Fruit fly (Drosophila melanogaster) whole organism, embryonic: Measurements from ENCODE around the gene CG34039.

ENCODE experiments used
- Aef1 ChIP-seq: fragments of 200-800 bp; sonication (Bioruptor generic); IDR thresholded peaks from 3 replicates; pipeline ENCODE4 v1.3.6; 2022; ENCODE audit warnings: missing biosample characterization, missing genetic modification characterization
- CG12071 ChIP-seq: fragments of 200-800 bp; sonication (Bioruptor generic); optimal IDR thresholded peaks from 3 replicates; lab custom pipeline; 2018; ENCODE audit warnings: missing biosample characterization, mild to moderate bottlenecking, missing genetic modification characterization
- CG12942 ChIP-seq: fragments of 200-800 bp; sonication (Bioruptor generic); optimal IDR thresholded peaks from 3 replicates; lab custom pipeline; 2016; ENCODE audit warnings: missing biosample characterization, missing genetic modification characterization
- CG13123 ChIP-seq: fragments of 200-800 bp; sonication (Bioruptor generic); optimal IDR thresholded peaks from 2 replicates; lab custom pipeline; 2016; ENCODE audit warnings: missing biosample characterization, missing genetic modification characterization
- CG13296 ChIP-seq: fragments of 200-800 bp; sonication (Bioruptor generic); optimal IDR thresholded peaks from 3 replicates; lab custom pipeline; 2018; ENCODE audit warnings: missing biosample characterization, mild to moderate bottlenecking, missing genetic modification characterization
- CG14014 ChIP-seq: fragments of 200-800 bp; sonication (Bioruptor generic); IDR thresholded peaks from 2 replicates; pipeline ENCODE4 v1.3.6; 2022; ENCODE audit warnings: missing biosample characterization, missing genetic modification characterization
- CG17568 ChIP-seq: fragments of 200-800 bp; sonication (Bioruptor generic); optimal IDR thresholded peaks from 2 replicates; lab custom pipeline; 2018; ENCODE audit warnings: missing biosample characterization, mild to moderate bottlenecking, missing genetic modification characterization, moderate library complexity
- CG18619 ChIP-seq: fragments of 200-800 bp; sonication (Bioruptor generic); optimal IDR thresholded peaks from 3 replicates; lab custom pipeline; 2017; ENCODE audit warnings: missing biosample characterization, mild to moderate bottlenecking, missing genetic modification characterization
- CG2875 ChIP-seq: fragments of 200-800 bp; sonication (Bioruptor generic); optimal IDR thresholded peaks from 2 replicates; lab custom pipeline; 2017; ENCODE audit warnings: missing biosample characterization, mild to moderate bottlenecking, missing genetic modification characterization, missing genetic modification reagents
- CG31365 ChIP-seq: fragments of 200-800 bp; sonication (Bioruptor generic); optimal IDR thresholded peaks from 2 replicates; lab custom pipeline; 2018; ENCODE audit warnings: missing biosample characterization, mild to moderate bottlenecking, missing genetic modification characterization
- CG32532 ChIP-seq: fragments of 200-800 bp; sonication (Bioruptor generic); IDR thresholded peaks from 2 replicates; pipeline ENCODE4 v1.3.6; 2022; ENCODE audit warnings: missing biosample characterization, missing genetic modification characterization
- CG34224 ChIP-seq: fragments of 200-800 bp; sonication (Bioruptor generic); IDR thresholded peaks from 3 replicates; pipeline ENCODE4 v1.3.6; 2022; ENCODE audit warnings: missing biosample characterization, missing genetic modification characterization; ENCODE audit not compliant: partially characterized antibody
- CG34376 ChIP-seq: fragments of 200-800 bp; sonication (Bioruptor generic); optimal IDR thresholded peaks from 2 replicates; lab custom pipeline; 2018; ENCODE audit warnings: missing biosample characterization, mild to moderate bottlenecking, missing genetic modification characterization
- CG4282 ChIP-seq: fragments of 200-800 bp; sonication (Bioruptor generic); optimal IDR thresholded peaks from 2 replicates; lab custom pipeline; 2016; ENCODE audit warnings: missing biosample characterization, missing genetic modification characterization
- CG4854 ChIP-seq: fragments of 200-800 bp; sonication (Bioruptor generic); optimal IDR thresholded peaks from 2 replicates; lab custom pipeline; 2016; ENCODE audit warnings: missing biosample characterization, missing genetic modification characterization, inconsistent platforms
- CG5180 ChIP-seq: fragments of 200-800 bp; sonication (Bioruptor generic); optimal IDR thresholded peaks from 3 replicates; lab custom pipeline; 2017; ENCODE audit warnings: missing biosample characterization, missing genetic modification characterization, mild to moderate bottlenecking, moderate library complexity, missing genetic modification reagents
- CG6765 ChIP-seq: fragments of 200-800 bp; sonication (Bioruptor generic); optimal IDR thresholded peaks from 3 replicates; lab custom pipeline; 2017; ENCODE audit warnings: missing biosample characterization, mild to moderate bottlenecking, missing genetic modification characterization
- CkIIα-i1 ChIP-seq: fragments of 200-800 bp; sonication (Bioruptor generic); IDR thresholded peaks from 2 replicates; pipeline ENCODE4 v1.3.6; 2022; ENCODE audit warnings: missing biosample characterization, missing genetic modification characterization
- Dref ChIP-seq: fragments of 200-800 bp; sonication (Bioruptor generic); IDR thresholded peaks from 2 replicates; pipeline ENCODE4 v1.3.6; 2022; ENCODE audit warnings: missing biosample characterization, missing genetic modification characterization
- Fer2 ChIP-seq: fragments of 200-800 bp; sonication (Bioruptor generic); optimal IDR thresholded peaks from 2 replicates; lab custom pipeline; 2018; ENCODE audit warnings: missing biosample characterization, mild to moderate bottlenecking, missing genetic modification characterization, moderate library complexity
- Meics ChIP-seq: fragments of 200-800 bp; sonication (Bioruptor generic); optimal IDR thresholded peaks from 2 replicates; lab custom pipeline; 2017; ENCODE audit warnings: missing biosample characterization, mild to moderate bottlenecking, missing genetic modification characterization
- Nf-YA ChIP-seq: fragments of 200-800 bp; sonication (Bioruptor generic); IDR thresholded peaks from 2 replicates; pipeline ENCODE4 v1.3.6; 2022; ENCODE audit warnings: missing biosample characterization, missing genetic modification characterization
- Six4 ChIP-seq: fragments of 200-800 bp; sonication (Bioruptor generic); optimal IDR thresholded peaks from 2 replicates; lab custom pipeline; 2016; ENCODE audit warnings: missing biosample characterization, missing genetic modification characterization
- Sox102F ChIP-seq: fragments of 200-800 bp; sonication (Bioruptor generic); optimal IDR thresholded peaks from 2 replicates; lab custom pipeline; 2018; ENCODE audit warnings: missing biosample characterization, mild to moderate bottlenecking, missing genetic modification characterization, moderate library complexity
- Taf1 ChIP-seq: fragments of 200-800 bp; sonication (Bioruptor generic); IDR thresholded peaks from 2 replicates; pipeline ENCODE4 v1.3.6; 2022; ENCODE audit warnings: missing biosample characterization, missing genetic modification characterization
- Trl ChIP-seq, 3 experiments: fragments of >200 bp in 2 of 3; fragments of 200-800 bp in 1 of 3; sonication (Bioruptor generic) in 1 of 3; optimal IDR thresholded peaks; 2 replicates in 1 of 3; 3 replicates in 2 of 3; lab custom pipeline; 2016 to 2017; ENCODE audit warnings: missing biosample characterization in 1 of 3, missing genetic modification characterization in 1 of 3
- al ChIP-seq: fragments of 200-800 bp; sonication (Bioruptor generic); IDR thresholded peaks from 2 replicates; pipeline ENCODE4 v1.3.6; 2022; ENCODE audit warnings: missing biosample characterization, missing genetic modification characterization
- bbx ChIP-seq: fragments of 200-800 bp; sonication (Bioruptor generic); IDR thresholded peaks from 2 replicates; pipeline ENCODE4 v1.3.6; 2022; ENCODE audit warnings: missing biosample characterization, missing genetic modification characterization; ENCODE audit not compliant: partially characterized antibody
- cato ChIP-seq: fragments of 200-800 bp; sonication (Bioruptor generic); optimal IDR thresholded peaks from 2 replicates; lab custom pipeline; 2016; ENCODE audit warnings: missing biosample characterization, missing genetic modification characterization, borderline replicate concordance
- chm ChIP-seq: fragments of 200-800 bp; sonication (Bioruptor generic); IDR thresholded peaks from 2 replicates; pipeline ENCODE4 v1.3.6; 2022; ENCODE audit warnings: missing biosample characterization, missing genetic modification characterization
- croc ChIP-seq: fragments of 200-800 bp; sonication (Bioruptor generic); conservative IDR thresholded peaks from 3 replicates; pipeline ENCODE4 v1.3.6; 2022; ENCODE audit warnings: missing biosample characterization, missing genetic modification characterization
- da ChIP-seq: fragments of 200-800 bp; sonication (Bioruptor generic); optimal IDR thresholded peaks from 2 replicates; lab custom pipeline; 2016; ENCODE audit warnings: missing biosample characterization, missing genetic modification characterization
- dpn ChIP-seq, 2 experiments: fragments of 200-800 bp; sonication (Bioruptor generic); optimal IDR thresholded peaks; 3 replicates each; lab custom pipeline; 2016; ENCODE audit warnings: missing biosample characterization in 2 of 2, missing genetic modification characterization in 2 of 2
- fd102C ChIP-seq: fragments of 200-800 bp; sonication (Bioruptor generic); optimal IDR thresholded peaks from 2 replicates; lab custom pipeline; 2018; ENCODE audit warnings: missing biosample characterization, mild to moderate bottlenecking, missing genetic modification characterization, moderate library complexity
- fd3F ChIP-seq: fragments of 200-800 bp; sonication (Bioruptor generic); optimal IDR thresholded peaks from 2 replicates; lab custom pipeline; 2018; ENCODE audit warnings: missing biosample characterization, mild to moderate bottlenecking, missing genetic modification characterization, moderate library complexity
- fd64A ChIP-seq: fragments of 200-800 bp; sonication (Bioruptor generic); optimal IDR thresholded peaks from 3 replicates; lab custom pipeline; 2018; ENCODE audit warnings: missing biosample characterization, mild to moderate bottlenecking, missing genetic modification characterization
- kay ChIP-seq: fragments of 200-800 bp; sonication (Bioruptor generic); optimal IDR thresholded peaks from 2 replicates; lab custom pipeline; 2016; ENCODE audit warnings: missing biosample characterization, missing genetic modification characterization
- lov ChIP-seq, 2 experiments: fragments of 200-800 bp in 1 of 2; fragments of >200 bp in 1 of 2; sonication (Bioruptor generic) in 1 of 2; IDR thresholded peaks in 1 of 2; optimal IDR thresholded peaks in 1 of 2; 2 replicates in 1 of 2; 3 replicates in 1 of 2; pipeline versions ENCODE4 v1.3.6 to Lab custom; 2017 to 2022; ENCODE audit warnings: missing biosample characterization in 1 of 2, missing genetic modification characterization in 1 of 2
- nerfin-1 ChIP-seq: fragments of 200-800 bp; sonication (Bioruptor generic); optimal IDR thresholded peaks from 3 replicates; lab custom pipeline; 2019; ENCODE audit warnings: missing biosample characterization, mild to moderate bottlenecking, missing genetic modification characterization, moderate library complexity
- salm ChIP-seq: fragments of 200-800 bp; sonication (Bioruptor generic); optimal IDR thresholded peaks from 2 replicates; lab custom pipeline; 2018; ENCODE audit warnings: missing biosample characterization, mild to moderate bottlenecking, missing genetic modification characterization
- sc ChIP-seq, 3 experiments: fragments of >200 bp in 2 of 3; fragments of 200-800 bp in 1 of 3; sonication (Bioruptor generic) in 1 of 3; optimal IDR thresholded peaks; 2 replicates in 2 of 3; 3 replicates in 1 of 3; lab custom pipeline; 2017; ENCODE audit warnings: mild to moderate bottlenecking in 1 of 3, missing biosample characterization in 1 of 3, missing genetic modification characterization in 1 of 3, missing genetic modification reagents in 1 of 3
- schlank ChIP-seq: fragments of 200-800 bp; sonication (Bioruptor generic); optimal IDR thresholded peaks from 2 replicates; lab custom pipeline; 2018; ENCODE audit warnings: missing biosample characterization, mild to moderate bottlenecking, missing genetic modification characterization
- sd ChIP-seq: fragments of 200-800 bp; sonication (Bioruptor generic); optimal IDR thresholded peaks from 3 replicates; lab custom pipeline; 2018; ENCODE audit warnings: missing biosample characterization, mild to moderate bottlenecking, missing genetic modification characterization, moderate library complexity
- sens ChIP-seq: fragments of 200-800 bp; sonication (Bioruptor generic); peaks from one replicate; lab custom pipeline; 2016; ENCODE audit warnings: missing biosample characterization, missing genetic modification characterization
- so ChIP-seq: fragments of 200-800 bp; sonication (Bioruptor generic); IDR thresholded peaks from 3 replicates; pipeline ENCODE4 v1.3.6; 2022; ENCODE audit warnings: missing biosample characterization, missing genetic modification characterization
- tll ChIP-seq, 2 experiments: fragments of 200-800 bp in 1 of 2; fragments of >200 bp in 1 of 2; sonication (Bioruptor generic) in 1 of 2; optimal IDR thresholded peaks; 2 replicates each; lab custom pipeline; 2017 to 2019; ENCODE audit warnings: missing biosample characterization in 2 of 2, missing genetic modification characterization in 2 of 2, mild to moderate bottlenecking in 1 of 2, moderate library complexity in 1 of 2
- unc-4 ChIP-seq: fragments of 200-800 bp; sonication (Bioruptor generic); IDR thresholded peaks from 2 replicates; pipeline ENCODE4 v1.3.6; 2022; ENCODE audit warnings: missing biosample characterization, missing genetic modification characterization; ENCODE audit not compliant: partially characterized antibody
- vvl ChIP-seq: fragments of 200-800 bp; sonication (Bioruptor generic); IDR thresholded peaks from 2 replicates; pipeline ENCODE4 v1.3.6; 2022; ENCODE audit warnings: missing biosample characterization, missing genetic modification characterization

CG34039 gene

DNA sequence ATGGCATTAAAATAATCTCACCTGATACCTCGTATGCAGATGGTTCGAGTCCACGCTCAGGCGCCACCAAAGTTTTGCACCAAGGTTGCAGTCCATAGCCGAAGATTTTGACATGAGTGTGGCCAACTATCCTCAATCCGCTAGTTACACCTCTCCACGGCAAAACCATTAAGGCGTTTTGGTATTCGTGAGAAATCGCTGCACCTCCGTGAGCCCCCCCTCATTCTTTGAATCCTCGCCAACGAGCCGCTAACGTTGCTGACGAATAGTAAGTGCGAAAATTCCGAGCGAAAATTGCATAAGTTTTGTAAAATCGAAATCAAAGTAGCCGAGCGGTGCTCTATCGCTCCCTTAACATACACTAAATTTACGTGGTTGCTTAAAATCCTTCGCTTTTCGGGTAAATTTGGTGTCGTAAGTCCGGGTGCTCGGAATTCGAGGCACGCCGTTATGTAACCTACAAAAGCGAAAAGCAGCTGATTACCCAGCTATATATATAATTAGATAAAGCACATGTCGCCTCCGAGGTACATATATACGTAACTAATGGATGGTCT lies 22.3 kb upstream of the CG34039 start, which contains the start of gene Mpcp2 (continued):
- no peak for TF ChIP-seq CG4854 (GFP tag; lab: Kevin White, UChicago)
- TF ChIP-seq cato (GFP tag; lab: Kevin White, UChicago) = no peak
- TF ChIP-seq bbx (GFP tag; lab: Robert Waterston, UW) = peak; percentile 71
- TF ChIP-seq fd64A (GFP tag; lab: Kevin White, UChicago) = no peak
- peak; percentile 38 for TF ChIP-seq CG6765 (GFP tag; lab: Kevin White, UChicago)
- TF ChIP-seq CG4282 = peak; percentile 15
- TF ChIP-seq CG17568 (GFP tag; lab: Kevin White, UChicago) = no peak
- peak; percentile 26; the same call in 1 of the 3 replicates for TF ChIP-seq so (GFP tag; lab: Robert Waterston, UW)
- peak; percentile 46 for TF ChIP-seq CG34376
- TF ChIP-seq CG32532 (GFP tag; lab: Robert Waterston, UW) = no peak; the same call in 1 of the 2 replicates
- TF ChIP-seq Sox102F = no peak
- peak; percentile 41; the same call in 1 of the 3 replicates for TF ChIP-seq CG34224
- TF ChIP-seq kay (GFP tag; lab: Kevin White, UChicago) = peak; percentile 27
- TF ChIP-seq salm (tag; lab: Kevin White, UChicago) = no peak
- no peak for TF ChIP-seq CG5180 (GFP tag; lab: Kevin White, UChicago)
- TF ChIP-seq CG13123 = no peak
- peak in 1 of 2 experiments; percentile 34 for TF ChIP-seq dpn (GFP tag; optimal IDR thresholded peaks at IDR 0.05; lab: Kevin White, UChicago)
- TF ChIP-seq CG31365 (tag; lab: Kevin White, UChicago) = peak; percentile 17
- no peak for TF ChIP-seq Nf-YA
- no peak for TF ChIP-seq lov (optimal IDR thresholded peaks at IDR 0.05; lab: Kevin White, UChicago)
- TF ChIP-seq lov (GFP tag; IDR thresholded peaks at IDR 0.05; lab: Robert Waterston, UW) = peak; percentile 74; the same call in 2 of the 3 replicates
- TF ChIP-seq chm (GFP tag; lab: Robert Waterston, UW) = peak; percentile 48; the same call in 1 of the 2 replicates
- peak; percentile 23 for TF ChIP-seq Meics (GFP tag; lab: Kevin White, UChicago)
- TF ChIP-seq Six4 = no peak
- no peak for TF ChIP-seq croc
- TF ChIP-seq sd (tag; lab: Kevin White, UChicago) = peak; percentile 88
- no peak for TF ChIP-seq CG2875 (GFP tag; lab: Kevin White, UChicago)
- no peak for TF ChIP-seq CkIIα-i1 (GFP tag; lab: Robert Waterston, UW)
- no peak for TF ChIP-seq Taf1 (GFP tag; lab: Robert Waterston, UW)
- TF ChIP-seq CG18619 (GFP tag; lab: Kevin White, UChicago) = no peak
- peak; percentile 16 for TF ChIP-seq CG12942 (GFP tag; lab: Kevin White, UChicago)
- TF ChIP-seq CG13296 (GFP tag; lab: Kevin White, UChicago) = peak; percentile 23
- no peak for TF ChIP-seq Aef1 (GFP tag; lab: Robert Waterston, UW)
- TF ChIP-seq CG12071 = peak; percentile 36
- no peak for TF ChIP-seq fd102C (GFP tag; lab: Kevin White, UChicago)
- TF ChIP-seq al = no peak
- TF ChIP-seq unc-4 = peak; percentile 46
- TF ChIP-seq nerfin-1 (tag; lab: Kevin White, UChicago) = peak; percentile 51
- 0 out of 2 replicates have a peak, but pooled peaks have one; percentile 4 for TF ChIP-seq CG14014 (GFP tag; lab: Robert Waterston, UW)
- TF ChIP-seq vvl = peak; percentile 60
- peak; percentile 77 for TF ChIP-seq sens (GFP tag; lab: Kevin White, UChicago)
- TF ChIP-seq sc (optimal IDR thresholded peaks at IDR 0.05; lab: Kevin White, UChicago) = no peak
- TF ChIP-seq sc (GFP tag; optimal IDR thresholded peaks at IDR 0.05; lab: Kevin White, UChicago) = no peak
- no peak for TF ChIP-seq fd3F (GFP tag; lab: Kevin White, UChicago)
- TF ChIP-seq schlank = no peak
- no peak for TF ChIP-seq Trl (optimal IDR thresholded peaks at IDR 0.05; lab: Kevin White, UChicago)
- TF ChIP-seq Trl (GFP tag; optimal IDR thresholded peaks at IDR 0.05; lab: Kevin White, UChicago) = no peak
- TF ChIP-seq da (GFP tag; lab: Kevin White, UChicago) = no peak
- no peak for TF ChIP-seq tll (GFP tag; optimal IDR thresholded peaks at IDR 0.05; lab: Kevin White, UChicago)
- no peak for TF ChIP-seq Fer2 (tag; lab: Kevin White, UChicago)
- no peak for TF ChIP-seq Dref (GFP tag; lab: Robert Waterston, UW)
